Worm (Caenorhabditis elegans) whole organism, young adult: ENCODE results near the gene fmo-4.

Experiments used
- B0019.2 ChIP-seq: fragments of 200-800 bp; sonication (Bioruptor generic); conservative IDR thresholded peaks from 2 replicates; pipeline ENCODE4 v1.3.6; 2022; ENCODE audit warnings: missing genetic modification reagents, missing genetic modification characterization, missing compliant biosample characterization
- F37B4.10 ChIP-seq: fragments of 200-800 bp; sonication (Bioruptor generic); IDR thresholded peaks from 2 replicates; pipeline ENCODE4 v1.3.6; 2022; ENCODE audit warnings: missing genetic modification characterization, missing compliant biosample characterization
- F55B11.4 ChIP-seq: sonication (generic microtip); optimal IDR thresholded peaks from 2 replicates; lab custom pipeline; 2016; ENCODE audit warnings: missing compliant biosample characterization, missing genetic modification characterization, borderline replicate concordance; ENCODE audit not compliant: insufficient read depth
- K12H6.12 ChIP-seq: fragments of 200-800 bp; sonication (Bioruptor generic); optimal IDR thresholded peaks from 2 replicates; lab custom pipeline; 2018; ENCODE audit warnings: mild to moderate bottlenecking, missing genetic modification characterization, missing compliant biosample characterization
- T07F8.4 ChIP-seq: sonication (generic microtip); optimal IDR thresholded peaks from 2 replicates; lab custom pipeline; 2016; ENCODE audit warnings: mild to moderate bottlenecking, missing genetic modification characterization, moderate library complexity, missing compliant biosample characterization
- Y95B8A.8 ChIP-seq: fragments of 200-800 bp; sonication (Bioruptor generic); IDR thresholded peaks from 2 replicates; pipeline ENCODE4 v1.3.6; 2022; ENCODE audit warnings: missing genetic modification reagents, missing genetic modification characterization, missing compliant biosample characterization
- aptf-2 ChIP-seq: fragments of 200-800 bp; sonication (Bioruptor generic); conservative IDR thresholded peaks from 2 replicates; pipeline ENCODE4 v1.3.6; 2022; ENCODE audit warnings: missing genetic modification reagents, missing genetic modification characterization, missing compliant biosample characterization
- attf-3 ChIP-seq: fragments of 200-800 bp; sonication (Bioruptor generic); conservative IDR thresholded peaks from 2 replicates; pipeline ENCODE4 v1.3.6; 2022; ENCODE audit warnings: missing genetic modification reagents, missing genetic modification characterization, missing compliant biosample characterization
- cebp-2 ChIP-seq: fragments of 200-800 bp; sonication (Bioruptor generic); IDR thresholded peaks from 2 replicates; pipeline ENCODE4 v1.3.6; 2022; ENCODE audit warnings: missing genetic modification characterization, missing compliant biosample characterization
- ceh-40 ChIP-seq: fragments of 200-800 bp; sonication (Bioruptor generic); IDR thresholded peaks from 2 replicates; pipeline ENCODE4 v1.3.6; 2022; ENCODE audit warnings: missing genetic modification characterization, missing compliant biosample characterization
- him-1 ChIP-seq: sonication (generic microtip); optimal IDR thresholded peaks from 2 replicates; lab custom pipeline; 2016; ENCODE audit warnings: missing genotype, missing genetic modification reagents, missing genetic modification characterization, missing compliant biosample characterization
- let-607 ChIP-seq, 2 experiments: fragments of 200-800 bp in 1 of 2; sonication (Bioruptor generic) in 1 of 2; sonication (generic microtip) in 1 of 2; optimal IDR thresholded peaks; 2 replicates each; lab custom pipeline; 2016 to 2018; ENCODE audit warnings: mild to moderate bottlenecking in 2 of 2, missing compliant biosample characterization in 2 of 2, missing genetic modification characterization in 2 of 2, moderate library complexity in 2 of 2, missing genotype in 1 of 2
- lin-26 ChIP-seq: fragments of 200-800 bp; sonication (Bioruptor generic); IDR thresholded peaks from 2 replicates; pipeline ENCODE4 v1.3.6; 2022; ENCODE audit warnings: missing genetic modification reagents, missing genetic modification characterization, missing compliant biosample characterization
- lin-35 ChIP-seq, 3 experiments: fragments of 150-350 bp in 2 of 3; sonication (generic microtip) in 1 of 3; optimal IDR thresholded peaks; 2 replicates each; lab custom pipeline; 2014 to 2018; ENCODE audit warnings: missing biosample characterization in 3 of 3, missing genetic modification characterization in 3 of 3, missing genetic modification reagents in 3 of 3
- lsl-1 ChIP-seq: fragments of 200-800 bp; sonication (Bioruptor generic); optimal IDR thresholded peaks from 2 replicates; lab custom pipeline; 2018; ENCODE audit warnings: mild to moderate bottlenecking, missing genetic modification characterization, moderate library complexity, missing compliant biosample characterization
- madf-10 ChIP-seq: sonication (generic microtip); optimal IDR thresholded peaks from 2 replicates; lab custom pipeline; 2016; ENCODE audit warnings: mild to moderate bottlenecking, missing genetic modification characterization, missing compliant biosample characterization
- madf-3 ChIP-seq: fragments of 200-800 bp; sonication (Bioruptor generic); IDR thresholded peaks from 2 replicates; pipeline ENCODE4 v1.3.6; 2022; ENCODE audit warnings: missing genetic modification reagents, missing genetic modification characterization, missing compliant biosample characterization
- madf-6 ChIP-seq: fragments of 200-800 bp; sonication (Bioruptor generic); IDR thresholded peaks from 2 replicates; pipeline ENCODE4 v1.3.6; 2022; ENCODE audit warnings: missing genetic modification reagents, missing genetic modification characterization, missing compliant biosample characterization
- madf-8 ChIP-seq: fragments of 200-800 bp; sonication (Bioruptor generic); conservative IDR thresholded peaks from 2 replicates; pipeline ENCODE4 v1.3.6; 2022; ENCODE audit warnings: missing genetic modification reagents, missing genetic modification characterization, missing compliant biosample characterization
- mcd-1 ChIP-seq: fragments of 200-800 bp; sonication (Bioruptor generic); IDR thresholded peaks from 2 replicates; pipeline ENCODE4 v1.3.6; 2022; ENCODE audit warnings: missing genetic modification reagents, missing genetic modification characterization, missing compliant biosample characterization
- mel-28 ChIP-seq: sonication (generic microtip); optimal IDR thresholded peaks from 2 replicates; lab custom pipeline; 2016; ENCODE audit warnings: borderline replicate concordance, mild to moderate bottlenecking, missing genetic modification characterization, missing compliant biosample characterization
- rcor-1 ChIP-seq: fragments of 200-800 bp; sonication (Bioruptor generic); IDR thresholded peaks from 2 replicates; pipeline ENCODE4 v1.3.6; 2022; ENCODE audit warnings: missing genetic modification reagents, missing genetic modification characterization, missing compliant biosample characterization
- rec-8 ChIP-seq, 2 experiments: sonication (generic microtip); optimal IDR thresholded peaks; 2 replicates each; lab custom pipeline; 2016; ENCODE audit warnings: mild to moderate bottlenecking in 2 of 2, missing genetic modification characterization in 2 of 2, missing genetic modification reagents in 2 of 2, missing genotype in 2 of 2, missing biosample characterization in 1 of 2, missing compliant biosample characterization in 1 of 2, moderate library complexity in 1 of 2
- rpc-1 ChIP-seq, 2 experiments: fragments of 150-350 bp in 1 of 2; sonication (generic microtip) in 1 of 2; optimal IDR thresholded peaks; 2 replicates each; lab custom pipeline; 2014 to 2018; ENCODE audit warnings: missing biosample characterization in 1 of 2, missing genetic modification characterization in 1 of 2, missing genetic modification reagents in 1 of 2, missing genotype in 1 of 2
- sdz-38 ChIP-seq: sonication (generic microtip); optimal IDR thresholded peaks from 2 replicates; lab custom pipeline; 2016; ENCODE audit warnings: missing genotype, missing genetic modification characterization, missing compliant biosample characterization
- snpc-3.4 ChIP-seq: sonication (generic microtip); optimal IDR thresholded peaks from 2 replicates; lab custom pipeline; 2017; ENCODE audit warnings: missing genetic modification characterization, mild to moderate bottlenecking, missing compliant biosample characterization, antibody characterized with exemption, moderate library complexity, missing genotype, missing genetic modification reagents
- somi-1 ChIP-seq: fragments of 200-800 bp; sonication (Bioruptor generic); optimal IDR thresholded peaks from 2 replicates; lab custom pipeline; 2018; ENCODE audit warnings: mild to moderate bottlenecking, missing genetic modification characterization, missing compliant biosample characterization
- xnd-1 ChIP-seq: sonication (generic microtip); optimal IDR thresholded peaks from 2 replicates; lab custom pipeline; 2016; ENCODE audit warnings: missing genotype, missing genetic modification reagents, missing genetic modification characterization, missing compliant biosample characterization
- zfh-2 ChIP-seq: fragments of 200-800 bp; sonication (Bioruptor generic); conservative IDR thresholded peaks from 2 replicates; pipeline ENCODE4 v1.3.6; 2022; ENCODE audit warnings: missing genetic modification reagents, missing genetic modification characterization, missing compliant biosample characterization
- ztf-22 ChIP-seq: fragments of 200-800 bp; sonication (Bioruptor generic); optimal IDR thresholded peaks from 2 replicates; lab custom pipeline; 2018; ENCODE audit warnings: mild to moderate bottlenecking, missing genetic modification characterization, moderate library complexity, missing compliant biosample characterization
- ztf-28 ChIP-seq: fragments of 200-800 bp; sonication (Bioruptor generic); IDR thresholded peaks from 2 replicates; pipeline ENCODE4 v1.3.6; 2022; ENCODE audit warnings: missing genetic modification reagents, missing genetic modification characterization, missing compliant biosample characterization

fmo-4 gene

ce11 chrV:13598370-13598769 lies 8.1 kb downstream of the fmo-4 start:
- TF ChIP-seq rcor-1 (GFP tag; lab: Robert Waterston, UW) (no peak), zfh-2 (GFP tag; lab: Robert Waterston, UW) (no peak), aptf-2 (GFP tag; lab: Robert Waterston, UW) (no peak), somi-1 (GFP tag; lab: Kevin White, UChicago) (no peak), ceh-40 (GFP tag; lab: Robert Waterston, UW) (no peak), rec-8 (tag; optimal IDR thresholded peaks at IDR 0.05; lab: Kevin White, UChicago) (no peak), lin-35 (GFP tag; optimal IDR thresholded peaks at IDR 0.05; lab: Kevin White, UChicago) (no peak), ztf-28 (GFP tag; lab: Robert Waterston, UW) (no peak)

ce11 chrV:13593083-13593482 lies 13.4 kb downstream of the fmo-4 start, which contains the start of gene F53F4.4:
TSS of gene F53F4.4 (plus strand) at chrV:13593383.
- TF ChIP-seq madf-3 (GFP tag; lab: Robert Waterston, UW) (no peak), cebp-2 (GFP tag; lab: Robert Waterston, UW) (no peak), B0019.2 (GFP tag; lab: Robert Waterston, UW) (no peak), Y95B8A.8 (GFP tag; lab: Robert Waterston, UW) (0 out of 2 replicates have a peak, but pooled peaks have one; percentile 18), rcor-1 (GFP tag; lab: Robert Waterston, UW) (no peak), madf-6 (peak; percentile 47; the same call in 1 of the 2 replicates), ztf-22 (GFP tag; lab: Kevin White, UChicago) (no peak), F55B11.4 (tag; lab: Kevin White, UChicago) (no peak), let-607 (tag; optimal IDR thresholded peaks at IDR 0.05; lab: Kevin White, UChicago) (no peak), T07F8.4 (tag; lab: Kevin White, UChicago) (no peak), F37B4.10 (GFP tag; lab: Robert Waterston, UW) (no peak), sdz-38 (tag; lab: Kevin White, UChicago) (no peak)

- TF ChIP-seq snpc-3.4 (tag; lab: Kevin White, UChicago), result peak; percentile 0
- peak; percentile 36 for TF ChIP-seq him-1 (tag; lab: Kevin White, UChicago)
- peak; percentile 32 for TF ChIP-seq lsl-1 (GFP tag; lab: Kevin White, UChicago)
- TF ChIP-seq madf-8 (GFP tag; lab: Robert Waterston, UW), result peak; percentile 90
- no peak for TF ChIP-seq rec-8 (tag; optimal IDR thresholded peaks at IDR 0.05; lab: Kevin White, UChicago)
- 0 out of 2 replicates have a peak, but pooled peaks have one; percentile 19 for TF ChIP-seq attf-3
- peak; percentile 92 for TF ChIP-seq mcd-1 (GFP tag; lab: Robert Waterston, UW)
- TF ChIP-seq rpc-1 (optimal IDR thresholded peaks at IDR 0.05; lab: Kevin White, UChicago), result no peak
- no peak for TF ChIP-seq rpc-1 (tag; optimal IDR thresholded peaks at IDR 0.05; lab: Kevin White, UChicago)
- TF ChIP-seq madf-6, result peak; percentile 92
- no peak for TF ChIP-seq K12H6.12 (tag; lab: Kevin White, UChicago)
- TF ChIP-seq xnd-1 (tag; lab: Kevin White, UChicago), result peak; percentile 79
These were observed 14.9 kb downstream of the fmo-4 start, which contains the start of gene tbcb-1 for ce11 chrV:13591504-13592174. TSS of gene tbcb-1 (plus strand) at chrV:13592124.

- no peak for TF ChIP-seq mel-28 (tag; lab: Kevin White, UChicago)
- TF ChIP-seq madf-10 (tag; lab: Kevin White, UChicago), result no peak
- TF ChIP-seq lin-26 (GFP tag; lab: Robert Waterston, UW), result no peak
- TF ChIP-seq somi-1 (GFP tag; lab: Kevin White, UChicago), result no peak
- TF ChIP-seq, all 124 proteins: peak for 0
These were observed 16.9 kb downstream of the fmo-4 start, which contains the start of the genes F53F4.2 and F53F4.18 for ce11 chrV:13589494-13590176. TSS of gene F53F4.2 (minus strand) at chrV:13589594. TSS of gene F53F4.18 (plus strand) at chrV:13590126.
